Fruit fly (Drosophila melanogaster): ENCODE results near the gene CG3156.

Gene CG3156

dm6 chrX:493445-494190, 5.9 kb downstream of the CG3156 start, which contains the start of gene CG17896 (continued):
- TF ChIP-seq Meics (GFP tag; optimal IDR thresholded peaks at IDR 0.05) (peak; percentile 98), unpg (GFP tag; optimal IDR thresholded peaks at IDR 0.05) (peak; percentile 97), CG10431 (GFP tag; optimal IDR thresholded peaks at IDR 0.05) (peak; percentile 53), CTCF (GFP tag; optimal IDR thresholded peaks at IDR 0.05) (peak; percentile 43), disco-r (GFP tag; optimal IDR thresholded peaks at IDR 0.05) (peak; percentile 97), Bteb2 (GFP tag; optimal IDR thresholded peaks at IDR 0.05) (peak; percentile 98), Poxn (GFP tag; IDR thresholded peaks at IDR 0.05) (peak; percentile 98), chm (GFP tag; IDR thresholded peaks at IDR 0.05) (peak; percentile 96), CG14710 (tag; optimal IDR thresholded peaks at IDR 0.05) (peak; percentile 76), amos (GFP tag; IDR thresholded peaks at IDR 0.05; ENCODE audit: partially characterized antibody) (no peak), CG6254 (GFP tag; optimal IDR thresholded peaks at IDR 0.05) (peak; percentile 86), Doc2 (GFP tag; IDR thresholded peaks at IDR 0.05) (peak; percentile 92), lbe (GFP tag; optimal IDR thresholded peaks at IDR 0.05) (peak; percentile 97), CG18764 (GFP tag; optimal IDR thresholded peaks at IDR 0.05) (peak; percentile 95), CG6175 (GFP tag; IDR thresholded peaks at IDR 0.05) (peak; percentile 98), Myb (GFP tag; optimal IDR thresholded peaks at IDR 0.05) (peak; percentile 94), HHEX (GFP tag; optimal IDR thresholded peaks at IDR 0.05) (peak; percentile 98), ERR (GFP tag; optimal IDR thresholded peaks at IDR 0.05) (peak; percentile 98), bab2 (GFP tag; optimal IDR thresholded peaks at IDR 0.05) (peak; percentile 99), HLH3B (GFP tag; IDR thresholded peaks at IDR 0.05) (peak; percentile 97), bsh (GFP tag; optimal IDR thresholded peaks at IDR 0.05) (peak; percentile 95), pros (GFP tag; optimal IDR thresholded peaks at IDR 0.05) (peak; percentile 9), hth (optimal IDR thresholded peaks at IDR 0.05) (no peak), CG7839 (tag; optimal IDR thresholded peaks at IDR 0.05) (peak; percentile 99), vvl (GFP tag; IDR thresholded peaks at IDR 0.05) (peak; percentile 98), CG31224 (GFP tag; IDR thresholded peaks at IDR 0.05) (peak; percentile 98), Lhr (GFP tag; optimal IDR thresholded peaks at IDR 0.05) (peak; percentile 80), hbn (GFP tag; IDR thresholded peaks at IDR 0.05; ENCODE audit: partially characterized antibody) (no peak), Jarid2 (GFP tag; optimal IDR thresholded peaks at IDR 0.05) (peak; percentile 83), CG8478 (optimal IDR thresholded peaks at IDR 0.05) (no peak), Oaz (GFP tag; IDR thresholded peaks at IDR 0.05) (peak; percentile 96), repo (GFP tag; optimal IDR thresholded peaks at IDR 0.05) (peak; percentile 97), CG11093 (GFP tag; IDR thresholded peaks at IDR 0.05) (peak; percentile 95), CG11247 (GFP tag; IDR thresholded peaks at IDR 0.05) (peak; percentile 98), ind (GFP tag; optimal IDR thresholded peaks at IDR 0.05) (peak; percentile 99), br (optimal IDR thresholded peaks at IDR 0.05) (no peak), CG1832 (GFP tag; optimal IDR thresholded peaks at IDR 0.05) (no peak), corto (GFP tag; optimal IDR thresholded peaks at IDR 0.05) (peak; percentile 92), CG2116 (GFP tag; optimal IDR thresholded peaks at IDR 0.05) (peak; percentile 75), kni (GFP tag; optimal IDR thresholded peaks at IDR 0.05) (peak; percentile 55), rib (GFP tag; IDR thresholded peaks at IDR 0.05) (peak; percentile 99), stc (GFP tag; IDR thresholded peaks at IDR 0.05) (peak; percentile 96), CG1233 (GFP tag; optimal IDR thresholded peaks at IDR 0.05) (peak; percentile 95), lmd (GFP tag; IDR thresholded peaks at IDR 0.05) (peak; percentile 99), mirr (GFP tag; optimal IDR thresholded peaks at IDR 0.05) (peak; percentile 98), bigmax (GFP tag; optimal IDR thresholded peaks at IDR 0.05) (peak; percentile 65), CG6683 (GFP tag; optimal IDR thresholded peaks at IDR 0.05) (peak; percentile 93), Camta (GFP tag; optimal IDR thresholded peaks at IDR 0.05) (peak; percentile 97), D19B (GFP tag; optimal IDR thresholded peaks at IDR 0.05) (peak; percentile 96), ato (GFP tag; IDR thresholded peaks at IDR 0.05; ENCODE audit: partially characterized antibody) (no peak), sug (tag; optimal IDR thresholded peaks at IDR 0.05) (peak; percentile 93)

Measured in whole organism, embryonic.